Worm (Caenorhabditis elegans) whole organism, early embryonic: ENCODE results near the gene H28G03.2.

Experiments
- aly-1 ChIP-seq: sonication (generic microtip); optimal IDR thresholded peaks from 2 replicates; lab custom pipeline; 2016; ENCODE audit warnings: missing genetic modification characterization, missing compliant biosample characterization
- ama-1 ChIP-seq: fragments of 150-350 bp; optimal IDR thresholded peaks from 2 replicates; lab custom pipeline; 2014
- flt-1 ChIP-seq: fragments of 200-800 bp; sonication (Bioruptor generic); IDR thresholded peaks from 2 replicates; pipeline ENCODE4 v1.3.6; 2022; ENCODE audit warnings: missing genetic modification characterization, missing compliant biosample characterization
- hmbx-1 ChIP-seq: sonication (generic microtip); optimal IDR thresholded peaks from 2 replicates; lab custom pipeline; 2016; ENCODE audit warnings: mild to moderate bottlenecking, missing genetic modification characterization, missing compliant biosample characterization
- hmg-4 ChIP-seq: fragments of 200-800 bp; sonication (Bioruptor generic); optimal IDR thresholded peaks from 2 replicates; lab custom pipeline; 2018; ENCODE audit warnings: mild to moderate bottlenecking, missing genetic modification characterization, missing compliant biosample characterization
- pes-1 ChIP-seq: fragments of 200-800 bp; sonication (Bioruptor generic); IDR thresholded peaks from 2 replicates; pipeline ENCODE4 v1.3.6; 2022; ENCODE audit warnings: missing genetic modification reagents, missing genetic modification characterization, missing compliant biosample characterization
- tbx-11 ChIP-seq: fragments of 200-800 bp; sonication (Bioruptor generic); IDR thresholded peaks from 2 replicates; pipeline ENCODE4 v1.3.6; 2022; ENCODE audit warnings: missing genetic modification characterization, missing compliant biosample characterization
- tra-4 ChIP-seq: sonication (generic microtip); optimal IDR thresholded peaks from 2 replicates; lab custom pipeline; 2017; ENCODE audit warnings: missing genetic modification characterization, missing compliant biosample characterization

ce11 chrX:5248754-5249153 lies 43.2 kb downstream of the H28G03.2 start:
- no peak for TF ChIP-seq flt-1 (GFP tag; lab: Robert Waterston, UW)
- TF ChIP-seq tra-4 = no peak
- no peak for TF ChIP-seq ama-1 (lab: Kevin White, UChicago)
- TF ChIP-seq pes-1 (GFP tag; lab: Robert Waterston, UW) = no peak
- TF ChIP-seq hmbx-1 (tag; lab: Kevin White, UChicago) = no peak
- no peak for TF ChIP-seq hmg-4 (GFP tag; lab: Kevin White, UChicago)
- TF ChIP-seq tbx-11 (GFP tag; lab: Robert Waterston, UW) = no peak
- no peak for TF ChIP-seq aly-1 (tag; lab: Kevin White, UChicago)
